Worm (Caenorhabditis elegans) whole organism, early embryonic: Measurements from ENCODE around the gene cytb-5.1.
A peak's percentile ranks its signal among the peaks of the same experiment; 100 is the strongest.
"Not testable (repeated sequence)": the region's sequence is repeated elsewhere in the genome, so short reads cannot be mapped to it uniquely, and the experiment has no call there.

ENCODE experiments used
- B0310.2 ChIP-seq: sonication (generic microtip); optimal IDR thresholded peaks from 2 replicates; lab custom pipeline; 2016; ENCODE audit warnings: mild to moderate bottlenecking, missing genetic modification characterization, missing compliant biosample characterization
- F13C5.2 ChIP-seq: sonication (generic microtip); optimal IDR thresholded peaks from 2 replicates; lab custom pipeline; 2017; ENCODE audit warnings: mild to moderate bottlenecking, missing genetic modification characterization, inconsistent platforms, missing compliant biosample characterization
- aly-1 ChIP-seq: sonication (generic microtip); optimal IDR thresholded peaks from 2 replicates; lab custom pipeline; 2016; ENCODE audit warnings: missing genetic modification characterization, missing compliant biosample characterization
- ama-1 ChIP-seq: fragments of 150-350 bp; optimal IDR thresholded peaks from 2 replicates; lab custom pipeline; 2014
- ceh-13 ChIP-seq: fragments of 200-800 bp; sonication (Bioruptor generic); optimal IDR thresholded peaks from 2 replicates; lab custom pipeline; 2018; ENCODE audit warnings: mild to moderate bottlenecking, missing genetic modification characterization, missing compliant biosample characterization
- ceh-36 ChIP-seq: sonication (generic microtip); optimal IDR thresholded peaks from 2 replicates; lab custom pipeline; 2016; ENCODE audit warnings: missing genetic modification characterization, inconsistent platforms, missing compliant biosample characterization
- ets-7 ChIP-seq: sonication (generic microtip); optimal IDR thresholded peaks from 2 replicates; lab custom pipeline; 2016; ENCODE audit warnings: missing genotype, missing genetic modification characterization, missing compliant biosample characterization
- flt-1 ChIP-seq: fragments of 200-800 bp; sonication (Bioruptor generic); IDR thresholded peaks from 2 replicates; pipeline ENCODE4 v1.3.6; 2022; ENCODE audit warnings: missing genetic modification characterization, missing compliant biosample characterization
- hmbx-1 ChIP-seq: sonication (generic microtip); optimal IDR thresholded peaks from 2 replicates; lab custom pipeline; 2016; ENCODE audit warnings: mild to moderate bottlenecking, missing genetic modification characterization, missing compliant biosample characterization
- hmg-4 ChIP-seq: fragments of 200-800 bp; sonication (Bioruptor generic); optimal IDR thresholded peaks from 2 replicates; lab custom pipeline; 2018; ENCODE audit warnings: mild to moderate bottlenecking, missing genetic modification characterization, missing compliant biosample characterization
- hnd-1 ChIP-seq: sonication (generic microtip); optimal IDR thresholded peaks from 2 replicates; lab custom pipeline; 2016; ENCODE audit warnings: missing genetic modification characterization, missing compliant biosample characterization
- pes-1 ChIP-seq: fragments of 200-800 bp; sonication (Bioruptor generic); IDR thresholded peaks from 2 replicates; pipeline ENCODE4 v1.3.6; 2022; ENCODE audit warnings: missing genetic modification reagents, missing genetic modification characterization, missing compliant biosample characterization
- scrt-1 ChIP-seq: fragments of 200-800 bp; sonication (Bioruptor generic); IDR thresholded peaks from 2 replicates; pipeline ENCODE4 v1.3.6; 2022; ENCODE audit warnings: missing genetic modification characterization, missing compliant biosample characterization
- sea-1 ChIP-seq: fragments of 200-800 bp; sonication (Bioruptor generic); conservative IDR thresholded peaks from 2 replicates; pipeline ENCODE4 v1.3.6; 2022; ENCODE audit warnings: missing genetic modification characterization, missing compliant biosample characterization
- tbx-11 ChIP-seq: fragments of 200-800 bp; sonication (Bioruptor generic); IDR thresholded peaks from 2 replicates; pipeline ENCODE4 v1.3.6; 2022; ENCODE audit warnings: missing genetic modification characterization, missing compliant biosample characterization
- tbx-37 ChIP-seq: fragments of 200-800 bp; sonication (Bioruptor generic); conservative IDR thresholded peaks from 2 replicates; pipeline ENCODE4 v1.3.6; 2022; ENCODE audit warnings: missing genetic modification reagents, missing genetic modification characterization, missing compliant biosample characterization
- tra-4 ChIP-seq: sonication (generic microtip); optimal IDR thresholded peaks from 2 replicates; lab custom pipeline; 2017; ENCODE audit warnings: missing genetic modification characterization, missing compliant biosample characterization

cytb-5.1 gene

DNA sequence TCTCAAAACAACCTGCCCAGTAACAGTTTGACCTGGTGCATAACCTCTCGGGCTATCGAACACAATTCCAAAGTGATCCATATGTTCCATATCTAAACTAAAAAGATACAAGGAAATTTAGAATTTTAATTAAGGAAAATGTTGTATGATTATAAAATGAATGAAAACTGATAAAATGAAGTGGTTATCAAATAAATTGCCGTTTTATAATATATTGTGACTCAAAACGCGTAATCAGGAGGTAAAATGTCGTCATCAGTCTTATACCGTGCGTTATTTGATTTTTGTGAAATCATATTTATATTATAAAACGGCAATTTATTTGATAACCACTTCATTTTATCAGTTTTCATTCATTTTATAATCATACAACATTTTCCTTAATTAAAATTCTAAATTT lies 21.3 kb upstream of the cytb-5.1 start, which contains the start of gene arrd-24:
Gene arrd-24 (minus strand): TSS at position 101 of the 400 bp plus-strand sequence.
- TF ChIP-seq flt-1 (GFP tag; lab: Robert Waterston, UW); tbx-37 (GFP tag; lab: Robert Waterston, UW); ama-1 (lab: Kevin White, UChicago): not testable (repeated sequence)

DNA sequence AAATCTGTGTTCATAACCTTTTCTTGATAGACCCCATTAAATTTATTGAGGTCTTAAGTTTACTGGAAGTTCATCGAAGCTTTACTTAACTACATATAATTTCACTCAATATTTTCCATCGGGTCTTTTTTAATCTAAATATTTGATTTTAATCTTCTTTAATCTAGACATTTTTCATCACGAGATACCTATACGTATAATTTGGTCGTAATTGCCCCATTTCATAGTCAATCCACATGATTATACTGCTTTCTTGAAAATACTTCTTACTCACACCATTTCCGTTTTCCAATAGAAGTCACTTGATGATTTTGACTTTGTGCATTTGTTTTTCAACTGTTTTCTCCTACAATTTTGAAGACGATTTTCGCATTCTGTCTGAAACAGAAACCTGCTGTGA lies 15.4 kb upstream of the cytb-5.1 start, which contains the start of gene irld-24:
Gene irld-24 (plus strand): TSS at position 301 of the 400 bp plus-strand sequence.
- TF ChIP-seq scrt-1 (GFP tag; lab: Robert Waterston, UW) = no peak
- TF ChIP-seq B0310.2 (tag; lab: Kevin White, UChicago) = no peak
- TF ChIP-seq tbx-11 (GFP tag; lab: Robert Waterston, UW) = no peak
- TF ChIP-seq hmg-4 (GFP tag; lab: Kevin White, UChicago) = no peak
- no peak for TF ChIP-seq F13C5.2 (tag; lab: Kevin White, UChicago)
- TF ChIP-seq tbx-37 (GFP tag; lab: Robert Waterston, UW) = no peak
- TF ChIP-seq sea-1 (GFP tag; lab: Robert Waterston, UW) = no peak
- no peak for TF ChIP-seq tra-4 (tag; lab: Kevin White, UChicago)
- no peak for TF ChIP-seq ama-1 (lab: Kevin White, UChicago)
- TF ChIP-seq ceh-13 = no peak
- TF ChIP-seq hnd-1 (tag; lab: Kevin White, UChicago) = no peak
- no peak for TF ChIP-seq flt-1 (GFP tag; lab: Robert Waterston, UW)
- no peak for TF ChIP-seq hmbx-1 (tag; lab: Kevin White, UChicago)
- TF ChIP-seq pes-1 (GFP tag; lab: Robert Waterston, UW) = no peak
- no peak for TF ChIP-seq aly-1 (tag; lab: Kevin White, UChicago)
- no peak for TF ChIP-seq ets-7 (tag; lab: Kevin White, UChicago)
- TF ChIP-seq ceh-36 (tag; lab: Kevin White, UChicago) = no peak

DNA sequence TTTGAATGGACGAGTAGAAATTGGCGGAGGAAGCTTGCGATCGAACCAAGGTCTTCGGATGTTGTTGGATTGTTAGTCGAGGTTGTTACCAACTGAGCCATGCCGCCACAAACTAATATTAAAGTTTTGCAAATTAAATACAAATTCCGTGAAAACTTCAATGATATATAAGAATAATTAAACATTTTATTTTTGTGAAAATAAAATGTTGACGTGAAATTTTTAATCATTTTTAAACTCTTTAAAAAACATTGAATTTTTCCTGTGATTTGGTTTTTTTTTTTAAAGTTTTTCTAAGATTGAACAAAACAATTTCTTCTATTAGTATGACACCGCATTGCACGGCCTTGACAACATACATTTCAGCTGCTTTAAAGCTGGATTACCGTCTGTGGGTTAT lies 11.0 kb upstream of the cytb-5.1 start, which contains the start of gene C31E10.11:
Gene C31E10.11 (minus strand): TSS at position 101 of the 400 bp plus-strand sequence.
- TF ChIP-seq tra-4 (tag; lab: Kevin White, UChicago) = no peak
- no peak for TF ChIP-seq aly-1 (tag; lab: Kevin White, UChicago)
- no peak for TF ChIP-seq tbx-11 (GFP tag; lab: Robert Waterston, UW)
- TF ChIP-seq hmbx-1 (tag; lab: Kevin White, UChicago) = no peak
- no peak for TF ChIP-seq tbx-37 (GFP tag; lab: Robert Waterston, UW)
- TF ChIP-seq sea-1 (GFP tag; lab: Robert Waterston, UW) = no peak
- no peak for TF ChIP-seq scrt-1 (GFP tag; lab: Robert Waterston, UW)

ce11 chrX:13995803-13996388 lies 5.8 kb upstream of the cytb-5.1 start, which contains the start of the genes C31E10.5 and C31E10.6:
Gene C31E10.5, minus strand, starts transcription at chrX:13995834.
Gene C31E10.6, plus strand, starts transcription at chrX:13996338.
- TF ChIP-seq scrt-1 (GFP tag; lab: Robert Waterston, UW) (0 out of 2 replicates have a peak, but pooled peaks have one; percentile 34), tbx-37 (GFP tag; lab: Robert Waterston, UW) (0 out of 2 replicates have a peak, but pooled peaks have one; percentile 9), B0310.2 (tag; lab: Kevin White, UChicago) (no peak), ceh-13 (no peak), hnd-1 (tag; lab: Kevin White, UChicago) (no peak), ama-1 (lab: Kevin White, UChicago) (no peak), hmg-4 (GFP tag; lab: Kevin White, UChicago) (no peak), pes-1 (GFP tag; lab: Robert Waterston, UW) (no peak), tbx-11 (GFP tag; lab: Robert Waterston, UW) (no peak), sea-1 (GFP tag; lab: Robert Waterston, UW) (no peak), F13C5.2 (tag; lab: Kevin White, UChicago) (peak; percentile 66)

ce11 chrX:14000198-14000748 lies 1.5 kb upstream of the cytb-5.1 start:
- TF ChIP-seq tbx-11 (GFP tag; lab: Robert Waterston, UW) (no peak), ceh-36 (tag; lab: Kevin White, UChicago) (peak; percentile 5)

DNA sequence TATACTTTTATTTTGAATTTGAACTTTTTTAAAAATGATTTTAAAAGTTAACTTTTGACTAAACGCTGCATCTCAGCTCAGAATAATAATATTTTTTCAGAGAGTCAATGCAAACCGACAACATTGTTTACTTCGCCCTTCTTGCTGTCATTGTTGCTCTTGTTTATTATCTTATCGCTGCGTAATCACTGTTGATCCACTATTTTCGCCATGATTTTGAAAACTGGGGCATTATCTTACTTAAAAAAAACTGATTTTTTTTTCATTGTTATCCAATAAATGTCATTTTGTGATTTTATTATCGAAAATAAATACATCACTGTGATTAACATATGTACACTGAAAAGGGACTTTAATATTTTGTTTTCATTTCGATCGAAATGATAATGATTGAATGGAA lies 1.0 kb downstream of the cytb-5.1 start:
- TF ChIP-seq ama-1 (lab: Kevin White, UChicago) (no peak), hmg-4 (GFP tag; lab: Kevin White, UChicago) (no peak), sea-1 (GFP tag; lab: Robert Waterston, UW) (no peak), F13C5.2 (tag; lab: Kevin White, UChicago) (no peak), hmbx-1 (tag; lab: Kevin White, UChicago) (no peak), B0310.2 (tag; lab: Kevin White, UChicago) (no peak), tra-4 (tag; lab: Kevin White, UChicago) (no peak), tbx-11 (GFP tag; lab: Robert Waterston, UW) (no peak)

DNA sequence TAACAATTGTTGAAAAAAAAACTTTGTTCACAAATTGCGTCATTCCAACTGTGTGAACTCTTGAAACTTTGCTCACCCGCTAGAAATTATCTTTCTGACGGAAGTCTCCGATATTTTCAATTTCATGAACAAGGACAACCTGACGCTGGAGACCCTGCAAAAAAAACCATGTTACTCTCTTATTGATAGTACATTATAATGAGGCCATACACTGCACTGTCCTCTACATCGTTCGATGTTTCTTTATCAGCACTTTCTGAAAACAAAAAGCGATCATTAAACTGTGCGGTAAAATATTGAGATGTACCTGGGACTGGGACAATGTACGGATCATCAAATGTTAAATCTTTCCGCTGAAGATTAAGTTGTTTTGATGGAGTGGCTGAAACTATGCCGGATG lies 1.8 kb downstream of the cytb-5.1 start:
- TF ChIP-seq F13C5.2 (tag; lab: Kevin White, UChicago) (no peak), tra-4 (tag; lab: Kevin White, UChicago) (no peak), hmg-4 (GFP tag; lab: Kevin White, UChicago) (no peak), tbx-37 (GFP tag; lab: Robert Waterston, UW) (no peak), hnd-1 (tag; lab: Kevin White, UChicago) (no peak), B0310.2 (tag; lab: Kevin White, UChicago) (no peak), hmbx-1 (tag; lab: Kevin White, UChicago) (no peak)
